Comparison of ENCODE assay signal across 1 fruit fly cellular context in genomic region chr3R:8009080-8009620, dm6.
TF ChIP-seq lines count a peak whose summit lies in the region.

CG11052 (minus strand) TSS chr3R:8009297.
CG3223 (plus strand) TSS chr3R:8009400.

TF ChIP-seq in whole organism, embryonic, 481 proteins besides CTCF, POLR2A, EP300 and RAD21 (continued from another document and continues in another):
- TF ChIP-seq Spps (tag; optimal IDR thresholded peaks at IDR 0.05; lab: Kevin White, UChicago) (no peak), CG5180 (GFP tag; optimal IDR thresholded peaks at IDR 0.05; lab: Kevin White, UChicago) (no peak), Camta (GFP tag; optimal IDR thresholded peaks at IDR 0.05; lab: Kevin White, UChicago) (no peak), CG12659 (GFP tag; optimal IDR thresholded peaks at IDR 0.05; lab: Kevin White, UChicago) (peak; percentile 64), Dref (GFP tag; IDR thresholded peaks at IDR 0.05; lab: Robert Waterston, UW) (peak; percentile 68), Med (GFP tag; lab: Kevin White, UChicago) (peak; percentile 89), zfh2 (GFP tag; optimal IDR thresholded peaks at IDR 0.05; lab: Kevin White, UChicago) (peak; percentile 31), Ravus (GFP tag; IDR thresholded peaks at IDR 0.05; lab: Robert Waterston, UW) (no peak), Rx (GFP tag; IDR thresholded peaks at IDR 0.05; lab: Robert Waterston, UW) (no peak), ap (GFP tag; IDR thresholded peaks at IDR 0.05; lab: Robert Waterston, UW) (no peak), insv (GFP tag; optimal IDR thresholded peaks at IDR 0.05; lab: Kevin White, UChicago) (no peak), CG2202 (tag; optimal IDR thresholded peaks at IDR 0.05; lab: Kevin White, UChicago) (no peak), stwl (tag; optimal IDR thresholded peaks at IDR 0.05; lab: Kevin White, UChicago) (peak; percentile 58), CG2678 (tag; optimal IDR thresholded peaks at IDR 0.05; lab: Kevin White, UChicago) (no peak), B-H1 (GFP tag; IDR thresholded peaks at IDR 0.05; lab: Robert Waterston, UW) (no peak), CG6765 (GFP tag; optimal IDR thresholded peaks at IDR 0.05; lab: Kevin White, UChicago) (no peak), Eip74EF (GFP tag; optimal IDR thresholded peaks at IDR 0.05; lab: Kevin White, UChicago) (no peak), CG4820 (GFP tag; optimal IDR thresholded peaks at IDR 0.05; lab: Kevin White, UChicago) (no peak), dysf (GFP tag; IDR thresholded peaks at IDR 0.05; lab: Robert Waterston, UW) (no peak), CG17568 (GFP tag; optimal IDR thresholded peaks at IDR 0.05; lab: Kevin White, UChicago) (no peak), sens-2 (GFP tag; IDR thresholded peaks at IDR 0.05; lab: Robert Waterston, UW) (no peak), pros (GFP tag; optimal IDR thresholded peaks at IDR 0.05; lab: Kevin White, UChicago) (no peak), tgo (GFP tag; IDR thresholded peaks at IDR 0.05; lab: Robert Waterston, UW) (no peak), CG42726 (GFP tag; IDR thresholded peaks at IDR 0.05; lab: Robert Waterston, UW; ENCODE audit: partially characterized antibody) (no peak), grau (tag; optimal IDR thresholded peaks at IDR 0.05; lab: Kevin White, UChicago) (peak; percentile 32), CG11398 (GFP tag; optimal IDR thresholded peaks at IDR 0.05; lab: Kevin White, UChicago) (no peak), CG6854 (GFP tag; optimal IDR thresholded peaks at IDR 0.05; lab: Kevin White, UChicago) (no peak), zf30C (GFP tag; optimal IDR thresholded peaks at IDR 0.05; lab: Kevin White, UChicago) (no peak), TFAM (GFP tag; optimal IDR thresholded peaks at IDR 0.05; lab: Kevin White, UChicago) (no peak), chif (GFP tag; optimal IDR thresholded peaks at IDR 0.05; lab: Kevin White, UChicago) (no peak), Antp (GFP tag; optimal IDR thresholded peaks at IDR 0.05; lab: Kevin White, UChicago) (peak; percentile 4), CG3995 (GFP tag; optimal IDR thresholded peaks at IDR 0.05; lab: Kevin White, UChicago) (peak; percentile 76), NfI (GFP tag; optimal IDR thresholded peaks at IDR 0.05; lab: Kevin White, UChicago) (peak; percentile 64), bsh (GFP tag; optimal IDR thresholded peaks at IDR 0.05; lab: Kevin White, UChicago) (no peak), PHDP (tag; optimal IDR thresholded peaks at IDR 0.05; lab: Kevin White, UChicago) (no peak), Tbp (GFP tag; optimal IDR thresholded peaks at IDR 0.05; lab: Kevin White, UChicago) (no peak), usp (GFP tag; optimal IDR thresholded peaks at IDR 0.05; lab: Kevin White, UChicago) (no peak), nmo (GFP tag; optimal IDR thresholded peaks at IDR 0.05; lab: Kevin White, UChicago) (peak; percentile 21), sd (tag; optimal IDR thresholded peaks at IDR 0.05; lab: Kevin White, UChicago) (no peak), NFAT (GFP tag; IDR thresholded peaks at IDR 0.05; lab: Robert Waterston, UW) (no peak; the same call in 1 of the 2 replicates), nerfin-2 (GFP tag; IDR thresholded peaks at IDR 0.05; lab: Robert Waterston, UW; ENCODE audit: partially characterized antibody) (no peak), pfk (GFP tag; optimal IDR thresholded peaks at IDR 0.05; lab: Kevin White, UChicago) (no peak), Mrtf (GFP tag; IDR thresholded peaks at IDR 0.05; lab: Robert Waterston, UW) (no peak), odd (GFP tag; optimal IDR thresholded peaks at IDR 0.05; lab: Kevin White, UChicago) (no peak), CG13287 (GFP tag; IDR thresholded peaks at IDR 0.05; lab: Robert Waterston, UW; ENCODE audit: partially characterized antibody) (peak; percentile 68), Gsc (GFP tag; IDR thresholded peaks at IDR 0.05; lab: Robert Waterston, UW) (no peak), CG12219 (GFP tag; optimal IDR thresholded peaks at IDR 0.05; lab: Kevin White, UChicago) (no peak), lola (GFP tag; optimal IDR thresholded peaks at IDR 0.05; lab: Kevin White, UChicago) (no peak), Hr3 (GFP tag; optimal IDR thresholded peaks at IDR 0.05; lab: Kevin White, UChicago) (peak; percentile 1), Sox102F (GFP tag; optimal IDR thresholded peaks at IDR 0.05; lab: Kevin White, UChicago) (no peak), YL-1 (GFP tag; optimal IDR thresholded peaks at IDR 0.05; lab: Kevin White, UChicago) (peak; percentile 55), vvl (GFP tag; IDR thresholded peaks at IDR 0.05; lab: Robert Waterston, UW) (peak; percentile 51), E2f1 (GFP tag; IDR thresholded peaks at IDR 0.05; lab: Robert Waterston, UW) (no peak), az2 (GFP tag; optimal IDR thresholded peaks at IDR 0.05; lab: Kevin White, UChicago) (no peak), Fer1 (GFP tag; optimal IDR thresholded peaks at IDR 0.05; lab: Kevin White, UChicago) (peak; percentile 44), HLH4C (GFP tag; IDR thresholded peaks at IDR 0.05; lab: Robert Waterston, UW; ENCODE audit: partially characterized antibody) (no peak; the same call in 1 of the 3 replicates), nom (GFP tag; optimal IDR thresholded peaks at IDR 0.05; lab: Kevin White, UChicago) (peak; percentile 46), bowl (GFP tag; IDR thresholded peaks at IDR 0.05; lab: Robert Waterston, UW) (no peak), tio (GFP tag; optimal IDR thresholded peaks at IDR 0.05; lab: Kevin White, UChicago) (no peak), luna (GFP tag; optimal IDR thresholded peaks at IDR 0.05; lab: Kevin White, UChicago) (no peak), CG2120 (GFP tag; optimal IDR thresholded peaks at IDR 0.05; lab: Kevin White, UChicago) (peak; percentile 50), CG12744 (GFP tag; optimal IDR thresholded peaks at IDR 0.05; lab: Kevin White, UChicago) (no peak), dpn (GFP tag; optimal IDR thresholded peaks at IDR 0.05; lab: Kevin White, UChicago) (peak in 1 of 2 experiments; percentile 21), CG10209 (GFP tag; optimal IDR thresholded peaks at IDR 0.05; lab: Kevin White, UChicago) (no peak), gsb (GFP tag; IDR thresholded peaks at IDR 0.05; lab: Robert Waterston, UW) (no peak), Dfd (GFP tag; optimal IDR thresholded peaks at IDR 0.05; lab: Kevin White, UChicago) (no peak), sna (GFP tag; IDR thresholded peaks at IDR 0.05; lab: Robert Waterston, UW; ENCODE audit: partially characterized antibody) (peak; percentile 42; the same call in 1 of the 2 replicates), Myb (GFP tag; optimal IDR thresholded peaks at IDR 0.05; lab: Kevin White, UChicago) (peak; percentile 55), ash1 (GFP tag; optimal IDR thresholded peaks at IDR 0.05; lab: Kevin White, UChicago) (no peak), CG33213 (GFP tag; optimal IDR thresholded peaks at IDR 0.05; lab: Kevin White, UChicago) (no peak), ac (GFP tag; optimal IDR thresholded peaks at IDR 0.05; lab: Kevin White, UChicago) (no peak), Abd-B (GFP tag; optimal IDR thresholded peaks at IDR 0.05; lab: Kevin White, UChicago) (no peak), CG16779 (GFP tag; IDR thresholded peaks at IDR 0.05; lab: Robert Waterston, UW) (no peak), fu2 (GFP tag; optimal IDR thresholded peaks at IDR 0.05; lab: Kevin White, UChicago) (peak; percentile 40), CG14050 (GFP tag; IDR thresholded peaks at IDR 0.05; lab: Robert Waterston, UW) (no peak), wdn (GFP tag; IDR thresholded peaks at IDR 0.05; lab: Robert Waterston, UW) (no peak), CG18764 (GFP tag; optimal IDR thresholded peaks at IDR 0.05; lab: Kevin White, UChicago) (no peak), D19B (GFP tag; optimal IDR thresholded peaks at IDR 0.05; lab: Kevin White, UChicago) (no peak), pan (optimal IDR thresholded peaks at IDR 0.05; lab: Kevin White, UChicago) (no peak), pan (GFP tag; optimal IDR thresholded peaks at IDR 0.05 in 1 of 2, IDR thresholded peaks at IDR 0.05 in 1 of 2) (peak in 1 of 2 experiments; percentile 18), Bgb (GFP tag; IDR thresholded peaks at IDR 0.05; lab: Robert Waterston, UW; ENCODE audit: partially characterized antibody) (peak; percentile 68), hbn (GFP tag; IDR thresholded peaks at IDR 0.05; lab: Robert Waterston, UW; ENCODE audit: partially characterized antibody) (0 out of 2 replicates have a peak, but pooled peaks have one; percentile 33), CG7963 (GFP tag; IDR thresholded peaks at IDR 0.05; lab: Robert Waterston, UW; ENCODE audit: partially characterized antibody) (no peak), lmd (GFP tag; IDR thresholded peaks at IDR 0.05; lab: Robert Waterston, UW) (no peak), CG6254 (GFP tag; optimal IDR thresholded peaks at IDR 0.05; lab: Kevin White, UChicago) (peak; percentile 100), knrl (GFP tag; IDR thresholded peaks at IDR 0.05; lab: Robert Waterston, UW; ENCODE audit: partially characterized antibody) (0 out of 3 replicates have a peak, but pooled peaks have one; percentile 22), CG13424 (tag; optimal IDR thresholded peaks at IDR 0.05; lab: Kevin White, UChicago) (peak; percentile 44), Ets97D (GFP tag; optimal IDR thresholded peaks at IDR 0.05; lab: Kevin White, UChicago) (peak; percentile 72), CG9797 (GFP tag; optimal IDR thresholded peaks at IDR 0.05; lab: Kevin White, UChicago) (no peak), CG3065 (GFP tag; optimal IDR thresholded peaks at IDR 0.05; lab: Kevin White, UChicago) (no peak), row (GFP tag; IDR thresholded peaks at IDR 0.05; lab: Robert Waterston, UW) (peak; percentile 62), Bteb2 (GFP tag; optimal IDR thresholded peaks at IDR 0.05; lab: Kevin White, UChicago) (no peak), Stat92E (GFP tag; optimal IDR thresholded peaks at IDR 0.05; lab: Kevin White, UChicago) (no peak), CG34224 (GFP tag; IDR thresholded peaks at IDR 0.05; lab: Robert Waterston, UW; ENCODE audit: partially characterized antibody) (no peak), CG6813 (GFP tag; optimal IDR thresholded peaks at IDR 0.05; lab: Kevin White, UChicago) (no peak), CG4854 (GFP tag; optimal IDR thresholded peaks at IDR 0.05; lab: Kevin White, UChicago) (no peak), Elba2 (GFP tag; optimal IDR thresholded peaks at IDR 0.05; lab: Kevin White, UChicago) (peak; percentile 94), ci (GFP tag; IDR thresholded peaks at IDR 0.05; lab: Robert Waterston, UW) (peak; percentile 58; the same call in 2 of the 3 replicates), ara (GFP tag; IDR thresholded peaks at IDR 0.05; lab: Robert Waterston, UW) (no peak), ftz-f1 (GFP tag; optimal IDR thresholded peaks at IDR 0.05; lab: Kevin White, UChicago) (peak; percentile 92), CG2116 (GFP tag; optimal IDR thresholded peaks at IDR 0.05; lab: Kevin White, UChicago) (peak; percentile 72), BEAF-32 (GFP tag; optimal IDR thresholded peaks at IDR 0.05; lab: Kevin White, UChicago) (peak; percentile 55), Rfx (GFP tag; IDR thresholded peaks at IDR 0.05; lab: Robert Waterston, UW) (peak; percentile 55; the same call in 1 of the 2 replicates), CG34376 (GFP tag; optimal IDR thresholded peaks at IDR 0.05; lab: Kevin White, UChicago) (peak; percentile 5), pum (GFP tag; optimal IDR thresholded peaks at IDR 0.05; lab: Kevin White, UChicago) (no peak), CG31365 (tag; optimal IDR thresholded peaks at IDR 0.05; lab: Kevin White, UChicago) (no peak), CG2875 (GFP tag; optimal IDR thresholded peaks at IDR 0.05; lab: Kevin White, UChicago) (no peak), jing (GFP tag; optimal IDR thresholded peaks at IDR 0.05; lab: Kevin White, UChicago) (no peak), CG2129 (GFP tag; IDR thresholded peaks at IDR 0.05; lab: Robert Waterston, UW; ENCODE audit: partially characterized antibody) (no peak), hkb (optimal IDR thresholded peaks at IDR 0.05; lab: Kevin White, UChicago) (no peak), hkb (GFP tag; IDR thresholded peaks at IDR 0.05; lab: Robert Waterston, UW) (no peak), CG10959 (GFP tag; IDR thresholded peaks at IDR 0.05; lab: Robert Waterston, UW) (no peak), h (optimal IDR thresholded peaks at IDR 0.05; lab: Kevin White, UChicago) (no peak), CG7271 (tag; optimal IDR thresholded peaks at IDR 0.05; lab: Kevin White, UChicago) (no peak), CG17802 (tag; optimal IDR thresholded peaks at IDR 0.05; lab: Kevin White, UChicago) (no peak), cato (GFP tag; optimal IDR thresholded peaks at IDR 0.05; lab: Kevin White, UChicago; ENCODE audit: borderline replicate concordance) (no peak), NC2β (GFP tag; optimal IDR thresholded peaks at IDR 0.05; lab: Kevin White, UChicago) (no peak), CG17912 (GFP tag; optimal IDR thresholded peaks at IDR 0.05; lab: Kevin White, UChicago) (no peak), CG1603 (tag; optimal IDR thresholded peaks at IDR 0.05; lab: Kevin White, UChicago) (peak; percentile 48), Scr (GFP tag; IDR thresholded peaks at IDR 0.05; lab: Robert Waterston, UW; ENCODE audit: partially characterized antibody) (peak; percentile 59), fd64A (GFP tag; optimal IDR thresholded peaks at IDR 0.05; lab: Kevin White, UChicago) (no peak), Dbx (GFP tag; IDR thresholded peaks at IDR 0.05; lab: Robert Waterston, UW) (no peak), zen2 (GFP tag; IDR thresholded peaks at IDR 0.05; lab: Robert Waterston, UW; ENCODE audit: partially characterized antibody) (no peak), CG3407 (GFP tag; optimal IDR thresholded peaks at IDR 0.05; lab: Kevin White, UChicago) (no peak), CG18619 (GFP tag; optimal IDR thresholded peaks at IDR 0.05; lab: Kevin White, UChicago) (no peak), CG30403 (GFP tag; optimal IDR thresholded peaks at IDR 0.05; lab: Kevin White, UChicago) (peak; percentile 16), CG31441 (GFP tag; IDR thresholded peaks at IDR 0.05; lab: Robert Waterston, UW) (no peak), ATbp (GFP tag; optimal IDR thresholded peaks at IDR 0.05; lab: Kevin White, UChicago) (no peak), bab2 (GFP tag; optimal IDR thresholded peaks at IDR 0.05; lab: Kevin White, UChicago) (no peak), phol (tag; optimal IDR thresholded peaks at IDR 0.05; lab: Kevin White, UChicago) (peak; percentile 22), ranshi (GFP tag; IDR thresholded peaks at IDR 0.05; lab: Robert Waterston, UW) (no peak), Atf6 (GFP tag; IDR thresholded peaks at IDR 0.05; lab: Robert Waterston, UW) (no peak), Nf-YC (tag; optimal IDR thresholded peaks at IDR 0.05; lab: Kevin White, UChicago) (peak; percentile 70), her (GFP tag; optimal IDR thresholded peaks at IDR 0.05; lab: Kevin White, UChicago) (peak; percentile 29), fd102C (GFP tag; optimal IDR thresholded peaks at IDR 0.05; lab: Kevin White, UChicago) (no peak)
